Worm (Caenorhabditis elegans) whole organism, L4 larva: ENCODE measurements around the gene C25G4.2.
"Not testable (repeated sequence)": the region's sequence is repeated elsewhere in the genome, so short reads cannot be mapped to it uniquely, and the experiment has no call there.

Experiments
- ZK546.5 ChIP-seq, 2 experiments: sonication (generic microtip); optimal IDR thresholded peaks; 2 replicates each; lab custom pipeline; 2017; ENCODE audit warnings: missing biosample characterization in 2 of 2, missing genetic modification characterization in 2 of 2
- ceh-20 ChIP-seq: fragments of 200-800 bp; sonication (Bioruptor generic); IDR thresholded peaks from 2 replicates; pipeline ENCODE4 v1.3.6; 2022; ENCODE audit warnings: missing genetic modification reagents, missing genetic modification characterization, missing compliant biosample characterization
- dmd-9 ChIP-seq: fragments of 200-800 bp; sonication (Bioruptor generic); IDR thresholded peaks from 2 replicates; pipeline ENCODE4 v1.3.6; 2022; ENCODE audit warnings: missing genetic modification reagents, missing genetic modification characterization, missing compliant biosample characterization
- nhr-42 ChIP-seq: fragments of 200-800 bp; sonication (Bioruptor generic); IDR thresholded peaks from 2 replicates; pipeline ENCODE4 v1.3.6; 2022; ENCODE audit warnings: missing genetic modification characterization, missing compliant biosample characterization

DNA sequence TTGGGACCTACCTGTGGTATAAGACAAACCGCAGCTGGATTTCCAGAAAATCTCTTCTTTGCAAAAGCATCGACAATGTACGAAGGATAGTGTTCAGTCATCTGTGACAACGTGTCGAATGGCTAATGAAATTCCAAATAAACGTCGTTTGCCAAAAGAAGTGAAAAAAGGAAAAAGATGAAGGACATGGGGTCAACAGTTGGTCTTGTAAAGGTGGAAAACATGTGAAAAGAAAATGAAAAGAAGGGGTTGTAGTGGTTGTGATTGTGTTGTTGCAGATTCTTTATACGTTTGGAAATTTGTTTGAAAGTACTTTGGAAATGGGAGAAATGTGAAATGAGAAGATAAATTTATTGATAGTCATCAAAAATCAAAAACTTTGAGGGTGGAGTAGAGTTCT, 40.6 kb upstream of the C25G4.2 start, which contains the start of gene T04A11.4:
- not testable (repeated sequence) for TF ChIP-seq ZK546.5 (tag; optimal IDR thresholded peaks at IDR 0.05; lab: Kevin White, UChicago); nhr-42 (GFP tag; lab: Robert Waterston, UW); dmd-9 (GFP tag; lab: Robert Waterston, UW); ceh-20
